Worm (Caenorhabditis elegans) whole organism, L2 larva: ENCODE measurements around the gene K01B6.4.

Source experiments
- egl-27 ChIP-seq: sonication (generic microtip); optimal IDR thresholded peaks from 3 replicates; lab custom pipeline; 2017; ENCODE audit warnings: missing biosample characterization, missing genetic modification reagents, missing genetic modification characterization
- fos-1 ChIP-seq: fragments of 150-350 bp; optimal IDR thresholded peaks from 2 replicates; lab custom pipeline; 2014; ENCODE audit warnings: missing biosample characterization, missing genetic modification characterization
- lin-13 ChIP-seq: fragments of 150-350 bp; optimal IDR thresholded peaks from 2 replicates; lab custom pipeline; 2014; ENCODE audit warnings: missing biosample characterization, missing genetic modification reagents, missing genetic modification characterization
- lsy-2 ChIP-seq, 2 experiments: fragments of 150-350 bp in 1 of 2; sonication (generic microtip) in 1 of 2; optimal IDR thresholded peaks; 2 replicates each; lab custom pipeline; 2014 to 2017; ENCODE audit warnings: missing biosample characterization in 2 of 2, missing genetic modification characterization in 2 of 2
- mdl-1 ChIP-seq, 2 experiments: fragments of 150-350 bp in 1 of 2; sonication (generic microtip) in 1 of 2; optimal IDR thresholded peaks; 2 replicates each; lab custom pipeline; 2017; ENCODE audit warnings: missing biosample characterization in 2 of 2, missing genetic modification characterization in 2 of 2
- nhr-11 ChIP-seq: fragments of 150-350 bp; optimal IDR thresholded peaks from 2 replicates; lab custom pipeline; 2014; ENCODE audit warnings: missing biosample characterization, missing genetic modification characterization
- nhr-12 ChIP-seq: fragments of 150-350 bp; optimal IDR thresholded peaks from 2 replicates; lab custom pipeline; 2014; ENCODE audit warnings: missing biosample characterization, missing genetic modification characterization
- skn-1 ChIP-seq: sonication (generic microtip); optimal IDR thresholded peaks from 2 replicates; lab custom pipeline; 2017; ENCODE audit warnings: missing biosample characterization, missing genetic modification characterization
- snpc-4 ChIP-seq: fragments of 150-350 bp; optimal IDR thresholded peaks from 2 replicates; lab custom pipeline; 2014; ENCODE audit warnings: missing biosample characterization, missing genetic modification characterization
- unc-62 ChIP-seq: fragments of 150-350 bp; optimal IDR thresholded peaks from 2 replicates; lab custom pipeline; 2014; ENCODE audit warnings: missing biosample characterization, missing genetic modification reagents, missing genetic modification characterization

- TF ChIP-seq nhr-11, result no peak
- no peak for TF ChIP-seq lin-13 (GFP tag; lab: Kevin White, UChicago)
- TF ChIP-seq unc-62 (GFP tag; lab: Kevin White, UChicago), result no peak
- TF ChIP-seq nhr-12 (tag; lab: Kevin White, UChicago), result no peak
- TF ChIP-seq lsy-2 (tag; optimal IDR thresholded peaks at IDR 0.05; lab: Kevin White, UChicago), result no peak
- TF ChIP-seq egl-27 (tag; lab: Kevin White, UChicago), result no peak
- no peak for TF ChIP-seq snpc-4 (tag; lab: Kevin White, UChicago)
- TF ChIP-seq skn-1 (tag; lab: Kevin White, UChicago), result no peak
- no peak for TF ChIP-seq mdl-1 (tag; optimal IDR thresholded peaks at IDR 0.05; lab: Kevin White, UChicago)
- TF ChIP-seq fos-1 (tag; lab: Kevin White, UChicago), result no peak
These were observed 48.9 kb upstream of the K01B6.4 start for ce11 chrIII:9346114-9346513.
